Worm (Caenorhabditis elegans) whole organism, L4 larva: ENCODE measurements around the gene M01E10.3.

Source experiments
- D1046.2 ChIP-seq: fragments of 200-800 bp; sonication (Bioruptor generic); IDR thresholded peaks from 2 replicates; pipeline ENCODE4 v1.3.6; 2022; ENCODE audit warnings: missing genetic modification characterization, missing compliant biosample characterization
- F10B5.3 ChIP-seq: sonication (generic microtip); optimal IDR thresholded peaks from 2 replicates; lab custom pipeline; 2016; ENCODE audit warnings: mild to moderate bottlenecking, missing genetic modification characterization, missing compliant biosample characterization
- F26F4.8 ChIP-seq: fragments of 200-800 bp; sonication (Bioruptor generic); conservative IDR thresholded peaks from 2 replicates; pipeline ENCODE4 v1.3.6; 2022; ENCODE audit warnings: missing genetic modification characterization, missing compliant biosample characterization
- Y48G9A.11 ChIP-seq: fragments of 200-800 bp; sonication (Bioruptor generic); IDR thresholded peaks from 2 replicates; pipeline ENCODE4 v1.3.6; 2022; ENCODE audit warnings: missing genetic modification reagents, missing genetic modification characterization, missing compliant biosample characterization
- ZK337.2 ChIP-seq: fragments of 200-800 bp; sonication (Bioruptor generic); IDR thresholded peaks from 2 replicates; pipeline ENCODE4 v1.3.6; 2022; ENCODE audit warnings: missing genetic modification reagents, missing genetic modification characterization, missing compliant biosample characterization
- aly-2 ChIP-seq: sonication (generic microtip); optimal IDR thresholded peaks from 2 replicates; lab custom pipeline; 2018; ENCODE audit warnings: missing biosample characterization, missing genetic modification characterization
- ama-1 ChIP-seq: fragments of 150-350 bp; optimal IDR thresholded peaks from 2 replicates; lab custom pipeline; 2014; ENCODE audit warnings: inconsistent platforms, mixed read lengths
- attf-4 ChIP-seq: sonication (generic microtip); optimal IDR thresholded peaks from 3 replicates; lab custom pipeline; 2017; ENCODE audit warnings: missing biosample characterization, missing genetic modification characterization
- ceh-28 ChIP-seq: fragments of 150-350 bp; optimal IDR thresholded peaks from 2 replicates; lab custom pipeline; 2014; ENCODE audit warnings: missing biosample characterization, missing genetic modification reagents, missing genetic modification characterization
- ceh-32 ChIP-seq: sonication (generic microtip); optimal IDR thresholded peaks from 2 replicates; lab custom pipeline; 2016; ENCODE audit warnings: mild to moderate bottlenecking, missing genetic modification characterization, missing compliant biosample characterization; ENCODE audit not compliant: poor library complexity
- ceh-82 ChIP-seq: sonication (generic microtip); optimal IDR thresholded peaks from 2 replicates; lab custom pipeline; 2017; ENCODE audit warnings: missing biosample characterization, missing genetic modification characterization
- ces-1 ChIP-seq: fragments of 150-350 bp; sonication (generic microtip); optimal IDR thresholded peaks from 4 replicates; lab custom pipeline; 2014; ENCODE audit warnings: missing biosample characterization, missing genetic modification reagents, missing genetic modification characterization
- daf-12 ChIP-seq: fragments of 150-350 bp; optimal IDR thresholded peaks from 2 replicates; lab custom pipeline; 2014; ENCODE audit warnings: missing biosample characterization, missing genetic modification reagents, missing genetic modification characterization
- daf-16 ChIP-seq, 3 experiments: sonication (generic microtip); optimal IDR thresholded peaks; 2 replicates each; lab custom pipeline; 2016 to 2017; ENCODE audit warnings: missing genetic modification characterization in 3 of 3, missing genetic modification reagents in 3 of 3, mild to moderate bottlenecking in 2 of 3, missing compliant biosample characterization in 2 of 3, missing biosample characterization in 1 of 3, moderate library complexity in 1 of 3
- dmd-9 ChIP-seq: fragments of 200-800 bp; sonication (Bioruptor generic); IDR thresholded peaks from 2 replicates; pipeline ENCODE4 v1.3.6; 2022; ENCODE audit warnings: missing genetic modification reagents, missing genetic modification characterization, missing compliant biosample characterization
- fkh-10 ChIP-seq: fragments of 150-350 bp; optimal IDR thresholded peaks from 2 replicates; lab custom pipeline; 2014; ENCODE audit warnings: missing biosample characterization, missing genetic modification reagents, missing genetic modification characterization
- hif-1 ChIP-seq, 2 experiments: sonication (generic microtip); optimal IDR thresholded peaks; 2 replicates each; lab custom pipeline; 2016 to 2017; ENCODE audit warnings: missing compliant biosample characterization in 2 of 2, missing genetic modification characterization in 2 of 2, missing genetic modification reagents in 2 of 2, missing genotype in 2 of 2, mild to moderate bottlenecking in 1 of 2
- lin-1 ChIP-seq: fragments of 200-800 bp; sonication (Bioruptor generic); IDR thresholded peaks from 2 replicates; pipeline ENCODE4 v1.3.6; 2022; ENCODE audit warnings: missing genetic modification reagents, missing genetic modification characterization, missing compliant biosample characterization
- lin-15B ChIP-seq: fragments of 150-350 bp; sonication (generic microtip); optimal IDR thresholded peaks from 3 replicates; lab custom pipeline; 2014; ENCODE audit warnings: missing biosample characterization, missing genetic modification characterization
- lin-29 ChIP-seq: fragments of 200-800 bp; sonication (Bioruptor generic); IDR thresholded peaks from 2 replicates; pipeline ENCODE4 v1.3.6; 2022; ENCODE audit warnings: missing genetic modification reagents, missing genetic modification characterization, missing compliant biosample characterization
- lsy-2 ChIP-seq, 2 experiments: fragments of 150-350 bp in 1 of 2; sonication (generic microtip) in 1 of 2; optimal IDR thresholded peaks; 2 replicates each; lab custom pipeline; 2014 to 2017; ENCODE audit warnings: missing biosample characterization in 2 of 2, missing genetic modification characterization in 2 of 2
- madf-9 ChIP-seq: fragments of 200-800 bp; sonication (Bioruptor generic); conservative IDR thresholded peaks from 2 replicates; pipeline ENCODE4 v1.3.6; 2022; ENCODE audit warnings: missing genetic modification reagents, missing genetic modification characterization, missing compliant biosample characterization
- mdt-29 ChIP-seq: fragments of 200-800 bp; sonication (Bioruptor generic); IDR thresholded peaks from 2 replicates; pipeline ENCODE4 v1.3.6; 2022; ENCODE audit warnings: missing genetic modification reagents, missing genetic modification characterization, missing compliant biosample characterization
- mes-2 ChIP-seq: sonication (generic microtip); optimal IDR thresholded peaks from 2 replicates; lab custom pipeline; 2016; ENCODE audit warnings: missing genotype, mild to moderate bottlenecking, missing genetic modification characterization, missing compliant biosample characterization; ENCODE audit not compliant: poor library complexity, severe bottlenecking
- nhr-237 ChIP-seq: sonication (generic microtip); optimal IDR thresholded peaks from 2 replicates; lab custom pipeline; 2017; ENCODE audit warnings: missing biosample characterization, missing genetic modification characterization
- nhr-28 ChIP-seq: fragments of 150-350 bp; optimal IDR thresholded peaks from 2 replicates; lab custom pipeline; 2014; ENCODE audit warnings: missing biosample characterization, missing genetic modification characterization
- nhr-42 ChIP-seq: fragments of 200-800 bp; sonication (Bioruptor generic); IDR thresholded peaks from 2 replicates; pipeline ENCODE4 v1.3.6; 2022; ENCODE audit warnings: missing genetic modification characterization, missing compliant biosample characterization
- nhr-77 ChIP-seq: fragments of 150-350 bp; optimal IDR thresholded peaks from 2 replicates; lab custom pipeline; 2014; ENCODE audit warnings: missing biosample characterization, missing genetic modification characterization
- pha-4 ChIP-seq, 2 experiments: fragments of 150-350 bp in 1 of 2; fragments of 200-800 bp in 1 of 2; sonication (Bioruptor generic) in 1 of 2; IDR thresholded peaks in 1 of 2; optimal IDR thresholded peaks in 1 of 2; 2 replicates each; pipeline versions ENCODE4 v1.3.6 to Lab custom; 2014 to 2022; ENCODE audit warnings: missing genetic modification characterization in 2 of 2, missing genetic modification reagents in 2 of 2, missing biosample characterization in 1 of 2, missing compliant biosample characterization in 1 of 2
- php-3 ChIP-seq: fragments of 200-800 bp; sonication (Bioruptor generic); IDR thresholded peaks from 2 replicates; pipeline ENCODE4 v1.3.6; 2022; ENCODE audit warnings: missing genetic modification reagents, missing genetic modification characterization, missing compliant biosample characterization
- sdz-12 ChIP-seq: fragments of 200-800 bp; sonication (Bioruptor generic); optimal IDR thresholded peaks from 2 replicates; lab custom pipeline; 2018; ENCODE audit warnings: mild to moderate bottlenecking, missing genetic modification characterization, missing compliant biosample characterization
- tra-1 ChIP-seq: fragments of 200-800 bp; sonication (Bioruptor generic); IDR thresholded peaks from 2 replicates; pipeline ENCODE4 v1.3.6; 2022; ENCODE audit warnings: missing genetic modification reagents, missing genetic modification characterization, missing compliant biosample characterization
- unc-62 ChIP-seq, 3 experiments: fragments of 150-350 bp in 1 of 3; sonication (generic microtip); optimal IDR thresholded peaks in 2 of 3; peaks in 1 of 3; 1 replicate in 1 of 3; 2 replicates in 2 of 3; lab custom pipeline; 2014 to 2017; ENCODE audit warnings: missing biosample characterization in 3 of 3, missing genetic modification characterization in 3 of 3, missing genetic modification reagents in 3 of 3, missing genotype in 1 of 3
- vab-7 ChIP-seq: fragments of 200-800 bp; sonication (Bioruptor generic); IDR thresholded peaks from 2 replicates; pipeline ENCODE4 v1.3.6; 2022; ENCODE audit warnings: missing genetic modification reagents, missing genetic modification characterization, missing compliant biosample characterization
- zag-1 ChIP-seq: fragments of 150-350 bp; optimal IDR thresholded peaks from 2 replicates; lab custom pipeline; 2014; ENCODE audit warnings: missing biosample characterization, missing genetic modification characterization
- zip-2 ChIP-seq: fragments of 150-350 bp; optimal IDR thresholded peaks from 2 replicates; lab custom pipeline; 2014; ENCODE audit warnings: missing biosample characterization, missing genetic modification characterization

The M01E10.3 gene

DNA sequence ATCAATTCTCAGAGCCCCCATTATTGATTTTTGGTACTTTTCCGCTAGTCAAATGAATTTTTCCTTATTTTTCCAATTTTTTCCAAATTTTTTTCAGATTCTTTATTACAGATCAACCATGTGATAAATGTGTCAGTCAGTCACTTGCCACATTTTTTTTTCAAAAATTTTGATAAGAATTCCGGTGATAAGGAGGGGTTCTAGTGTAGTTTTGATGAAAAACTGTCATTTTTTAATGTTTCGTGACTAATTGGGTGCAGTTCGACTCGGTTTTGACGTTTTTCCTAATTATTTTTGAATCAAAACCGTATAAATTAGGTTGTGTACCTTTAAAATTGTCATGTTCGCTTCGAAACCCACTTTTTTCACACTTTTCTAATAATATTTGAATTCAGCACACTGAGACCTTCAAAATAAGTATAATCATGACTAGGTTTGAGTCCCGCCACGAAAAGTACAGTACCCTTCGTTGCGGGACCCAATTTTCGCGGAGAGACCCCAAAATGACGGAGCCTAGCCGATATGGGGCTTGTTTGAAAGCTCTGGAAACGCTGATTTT lies 45.9 kb upstream of the M01E10.3 start (continued):
- TF ChIP-seq pha-4 (GFP tag; IDR thresholded peaks at IDR 0.05; lab: Robert Waterston, UW) (peak; percentile 50; the same call in 1 of the 2 replicates), pha-4 (tag; optimal IDR thresholded peaks at IDR 0.05; lab: Kevin White, UChicago) (no peak), lin-15B (tag; lab: Kevin White, UChicago) (no peak), tra-1 (GFP tag; lab: Robert Waterston, UW) (0 out of 2 replicates have a peak, but pooled peaks have one; percentile 27), nhr-42 (GFP tag; lab: Robert Waterston, UW) (no peak), vab-7 (GFP tag; lab: Robert Waterston, UW) (no peak), nhr-28 (tag; lab: Kevin White, UChicago) (peak; percentile 87), D1046.2 (GFP tag; lab: Robert Waterston, UW) (no peak), madf-9 (GFP tag; lab: Robert Waterston, UW) (0 out of 2 replicates have a peak, but pooled peaks have one; percentile 12), attf-4 (no peak), ces-1 (GFP tag; lab: Kevin White, UChicago) (no peak), nhr-77 (peak; percentile 75), unc-62 (GFP tag; optimal IDR thresholded peaks at IDR 0.05 in 1 of 2; lab: Kevin White, UChicago) (peak; percentile 16 to 97), unc-62 (tag; optimal IDR thresholded peaks at IDR 0.05; lab: Kevin White, UChicago) (no peak), mdt-29 (GFP tag; lab: Robert Waterston, UW) (no peak), aly-2 (tag; lab: Kevin White, UChicago) (no peak), ZK337.2 (no peak), lin-1 (GFP tag; lab: Robert Waterston, UW) (no peak), ceh-28 (tag; lab: Kevin White, UChicago) (no peak), nhr-237 (tag; lab: Kevin White, UChicago) (no peak), php-3 (GFP tag; lab: Robert Waterston, UW) (peak; percentile 59; the same call in 1 of the 2 replicates), zag-1 (no peak), sdz-12 (GFP tag; lab: Kevin White, UChicago) (no peak), daf-12 (tag; lab: Kevin White, UChicago) (no peak), lin-29 (GFP tag; lab: Robert Waterston, UW) (no peak), dmd-9 (no peak), hif-1 (tag; optimal IDR thresholded peaks at IDR 0.05; lab: Kevin White, UChicago) (peak in 1 of 2 experiments; percentile 34), Y48G9A.11 (no peak), mes-2 (no peak), fkh-10 (GFP tag; lab: Kevin White, UChicago) (no peak), daf-16 (GFP tag; optimal IDR thresholded peaks at IDR 0.05; lab: Kevin White, UChicago) (no peak), daf-16 (tag; optimal IDR thresholded peaks at IDR 0.05; lab: Kevin White, UChicago) (peak; percentile 50), zip-2 (tag; lab: Kevin White, UChicago) (no peak)
- TF ChIP-seq, all 104 proteins: peak for 18

DNA sequence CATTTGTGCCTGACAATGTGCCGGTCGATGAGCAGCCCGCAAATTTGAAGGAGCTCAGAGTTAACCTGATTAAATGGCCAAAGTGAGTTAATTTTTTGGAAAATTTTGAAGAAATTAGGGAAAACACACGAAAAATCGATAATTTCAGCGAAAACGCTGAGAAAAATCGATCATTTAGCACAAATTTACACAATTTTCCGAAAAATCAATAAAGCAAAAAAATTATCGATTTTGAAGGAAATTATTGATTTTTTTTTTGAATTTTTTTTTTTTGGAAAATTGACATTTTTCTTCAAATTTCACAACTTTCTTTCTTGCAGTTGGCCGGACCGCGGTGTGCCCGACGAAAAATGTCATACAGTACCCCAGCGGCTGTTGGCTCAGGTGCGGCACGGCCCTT lies 44.2 kb upstream of the M01E10.3 start:
- no peak for TF ChIP-seq lsy-2 (tag; optimal IDR thresholded peaks at IDR 0.05; lab: Kevin White, UChicago)
- TF ChIP-seq ceh-28 (tag; lab: Kevin White, UChicago) = peak; percentile 85

DNA sequence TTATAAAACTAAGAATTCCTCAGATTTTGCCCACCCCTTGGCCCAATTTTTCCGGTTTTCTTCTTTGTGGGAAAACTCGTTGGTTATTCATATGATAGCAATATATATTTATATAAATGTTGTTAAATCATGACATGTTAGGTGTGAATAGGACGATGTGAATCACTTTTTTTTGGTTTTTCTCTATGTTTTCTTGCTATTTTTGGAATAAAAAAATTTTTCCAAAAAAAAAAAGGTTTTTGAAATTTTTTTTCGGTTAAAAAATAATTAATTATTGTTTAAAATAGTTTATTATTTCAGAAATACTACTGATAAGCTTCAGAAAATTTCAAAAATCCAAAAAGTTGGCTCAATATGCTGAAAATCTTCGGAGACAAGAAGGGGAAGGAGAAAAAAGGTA lies 38.4 kb upstream of the M01E10.3 start, which contains the start of gene Y48G9A.9:
Gene Y48G9A.9, plus strand, starts transcription at position 301 of the 400 bp plus-strand sequence.
- TF ChIP-seq F10B5.3 (tag; lab: Kevin White, UChicago) (no peak), ceh-82 (tag; lab: Kevin White, UChicago) (no peak), lin-29 (GFP tag; lab: Robert Waterston, UW) (no peak), ama-1 (lab: Kevin White, UChicago) (no peak), dmd-9 (no peak), F26F4.8 (GFP tag; lab: Robert Waterston, UW) (no peak), ceh-32 (no peak), zip-2 (tag; lab: Kevin White, UChicago) (no peak)
